Worm (Caenorhabditis elegans) whole organism, late embryonic: Measurements from ENCODE around the gene srg-10.

Experiments
- F13H6.1 ChIP-seq: sonication (generic microtip); optimal IDR thresholded peaks from 2 replicates; lab custom pipeline; 2016; ENCODE audit warnings: missing genetic modification characterization, missing compliant biosample characterization
- K02D7.2 ChIP-seq: sonication (generic microtip); optimal IDR thresholded peaks from 2 replicates; lab custom pipeline; 2017; ENCODE audit warnings: mild to moderate bottlenecking, missing genetic modification characterization, missing compliant biosample characterization
- ahr-1 ChIP-seq: sonication (generic microtip); optimal IDR thresholded peaks from 2 replicates; lab custom pipeline; 2016; ENCODE audit warnings: missing genetic modification characterization, missing compliant biosample characterization
- fkh-10 ChIP-seq: fragments of 150-350 bp; optimal IDR thresholded peaks from 2 replicates; lab custom pipeline; 2014; ENCODE audit warnings: missing biosample characterization, missing genetic modification reagents, missing genetic modification characterization
- hlh-13 ChIP-seq: fragments of 200-800 bp; sonication (Bioruptor generic); optimal IDR thresholded peaks from 2 replicates; lab custom pipeline; 2018; ENCODE audit warnings: mild to moderate bottlenecking, missing genetic modification characterization, missing compliant biosample characterization
- hlh-30 ChIP-seq: sonication (generic microtip); optimal IDR thresholded peaks from 2 replicates; lab custom pipeline; 2017; ENCODE audit warnings: antibody characterized with exemption, missing genetic modification characterization, missing compliant biosample characterization; ENCODE audit not compliant: insufficient read depth
- pha-4 ChIP-seq: fragments of 150-350 bp; optimal IDR thresholded peaks from 2 replicates; lab custom pipeline; 2018; ENCODE audit warnings: missing biosample characterization, missing genetic modification reagents, missing genetic modification characterization
- pqm-1 ChIP-seq: sonication (generic microtip); optimal IDR thresholded peaks from 2 replicates; lab custom pipeline; 2016; ENCODE audit warnings: missing genetic modification characterization, missing compliant biosample characterization
- ref-2 ChIP-seq: sonication (generic microtip); optimal IDR thresholded peaks from 2 replicates; lab custom pipeline; 2016; ENCODE audit warnings: missing genetic modification characterization, missing compliant biosample characterization
- syd-9 ChIP-seq: sonication (generic microtip); optimal IDR thresholded peaks from 2 replicates; lab custom pipeline; 2016; ENCODE audit warnings: mild to moderate bottlenecking, missing genetic modification characterization, moderate library complexity, missing compliant biosample characterization
- tbx-2 ChIP-seq: sonication (generic microtip); optimal IDR thresholded peaks from 2 replicates; lab custom pipeline; 2016; ENCODE audit warnings: missing genetic modification characterization, missing compliant biosample characterization
- unc-55 ChIP-seq: sonication (generic microtip); optimal IDR thresholded peaks from 2 replicates; lab custom pipeline; 2017; ENCODE audit warnings: missing biosample characterization, missing genetic modification reagents, missing genetic modification characterization

DNA sequence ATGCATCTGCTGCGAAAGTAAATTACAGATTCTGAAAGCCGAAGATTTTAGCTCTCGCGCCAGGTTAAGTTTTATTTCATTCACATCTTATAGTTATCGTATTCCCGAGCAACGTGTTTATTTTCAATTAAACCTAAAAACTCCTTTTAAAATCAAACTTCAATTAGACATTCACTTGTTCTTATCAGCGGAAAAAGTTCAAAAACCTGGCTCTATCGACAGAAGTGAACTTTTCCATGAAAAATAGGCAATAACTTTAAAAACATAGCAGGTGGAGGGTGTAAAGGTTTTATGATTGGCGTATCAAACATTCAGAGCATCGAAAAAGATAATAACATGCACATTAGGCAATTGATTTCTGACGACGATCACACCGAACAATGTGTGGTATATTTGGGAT, 11.4 kb downstream of the srg-10 start, which contains the start of gene ppat-1:
- TF ChIP-seq tbx-2 (tag; lab: Kevin White, UChicago) (no peak), fkh-10 (GFP tag; lab: Kevin White, UChicago) (no peak), syd-9 (tag; lab: Kevin White, UChicago) (no peak), K02D7.2 (tag; lab: Kevin White, UChicago) (no peak), ref-2 (tag; lab: Kevin White, UChicago) (no peak), pqm-1 (tag; lab: Kevin White, UChicago) (no peak), hlh-13 (no peak), ahr-1 (tag; lab: Kevin White, UChicago) (no peak), pha-4 (tag; lab: Kevin White, UChicago) (no peak), hlh-30 (tag; lab: Kevin White, UChicago) (no peak), F13H6.1 (tag; lab: Kevin White, UChicago) (no peak), unc-55 (GFP tag; lab: Kevin White, UChicago) (no peak)
